Worm (Caenorhabditis elegans): Measurements from ENCODE around the gene zim-3.

- TF ChIP-seq ama-1 (optimal IDR thresholded peaks at IDR 0.05) (no peak), pha-4 (GFP tag; IDR thresholded peaks at IDR 0.05) (no peak), pha-4 (tag; optimal IDR thresholded peaks at IDR 0.05) (no peak), daf-8 (GFP tag; IDR thresholded peaks at IDR 0.05) (no peak), dmd-8 (GFP tag; IDR thresholded peaks at IDR 0.05) (no peak), tra-1 (GFP tag; IDR thresholded peaks at IDR 0.05) (no peak), zag-1 (tag; optimal IDR thresholded peaks at IDR 0.05) (no peak), ztf-11 (tag; optimal IDR thresholded peaks at IDR 0.05) (no peak), Y105C5A.15 (GFP tag; IDR thresholded peaks at IDR 0.05) (no peak), dpl-1 (GFP tag; optimal IDR thresholded peaks at IDR 0.05) (no peak), arid-1 (GFP tag; conservative IDR thresholded peaks at IDR 0.05) (no peak), lin-39 (tag; optimal IDR thresholded peaks at IDR 0.05) (no peak)
Measured at ce11 chrIV:10542283-10542682, 16.2 kb upstream of the zim-3 start.

Measured in whole organism, L4 larva.